Fruit fly (Drosophila melanogaster) whole organism, wandering third instar larva: ENCODE measurements around the gene Ask1.

Experiments
- Abd-B ChIP-seq: fragments of >200 bp; optimal IDR thresholded peaks from 2 replicates; lab custom pipeline; 2017; ENCODE audit warnings: missing biosample characterization, missing genetic modification characterization
- CG32264 ChIP-seq: fragments of 200-800 bp; sonication (Bioruptor generic); optimal IDR thresholded peaks from 2 replicates; lab custom pipeline; 2016; ENCODE audit warnings: missing biosample characterization, missing genetic modification characterization
- CG9705 ChIP-seq: fragments of 200-800 bp; sonication (Bioruptor generic); optimal IDR thresholded peaks from 2 replicates; lab custom pipeline; 2018; ENCODE audit warnings: missing biosample characterization, mild to moderate bottlenecking, missing genetic modification characterization
- CrebA ChIP-seq: fragments of 200-800 bp; sonication (Bioruptor generic); optimal IDR thresholded peaks from 2 replicates; lab custom pipeline; 2016; ENCODE audit warnings: missing biosample characterization, mild to moderate bottlenecking, missing genetic modification characterization, borderline replicate concordance
- Dfd ChIP-seq: fragments of >200 bp; optimal IDR thresholded peaks from 2 replicates; lab custom pipeline; 2017; ENCODE audit warnings: missing biosample characterization, missing genetic modification characterization
- Dif ChIP-seq: fragments of 200-275, 200-300 bp; sonication (Bioruptor generic); optimal IDR thresholded peaks from 2 replicates; lab custom pipeline; 2018; ENCODE audit warnings: missing biosample characterization, missing genetic modification characterization; ENCODE audit not compliant: partially characterized antibody
- GATAd ChIP-seq: sonication (Bioruptor generic); optimal IDR thresholded peaks from 2 replicates; lab custom pipeline; 2016; ENCODE audit warnings: missing biosample characterization, missing genetic modification characterization
- HLH106 ChIP-seq: fragments of 200-800 bp; optimal IDR thresholded peaks from 3 replicates; lab custom pipeline; 2019; ENCODE audit warnings: missing biosample characterization, mild to moderate bottlenecking, missing genetic modification characterization, moderate library complexity
- Hnf4 ChIP-seq: fragments of 200-800 bp; sonication (Bioruptor generic); optimal IDR thresholded peaks from 2 replicates; lab custom pipeline; 2016; ENCODE audit warnings: missing biosample characterization, mild to moderate bottlenecking, missing genetic modification characterization
- Hr78 ChIP-seq: fragments of >200 bp; optimal IDR thresholded peaks from 2 replicates; lab custom pipeline; 2017; ENCODE audit warnings: missing biosample characterization, missing genetic modification characterization
- Hr83 ChIP-seq: fragments of 200-300 bp; sonication (Bioruptor generic); optimal IDR thresholded peaks from 2 replicates; lab custom pipeline; 2016; ENCODE audit warnings: missing biosample characterization, mild to moderate bottlenecking, missing genetic modification characterization, moderate library complexity; ENCODE audit not compliant: poor library complexity, severe bottlenecking
- Jra ChIP-seq: sonication (Bioruptor generic); optimal IDR thresholded peaks from 2 replicates; lab custom pipeline; 2016; ENCODE audit warnings: missing biosample characterization, missing genetic modification characterization
- Mio ChIP-seq: sonication (Bioruptor generic); optimal IDR thresholded peaks from 2 replicates; lab custom pipeline; 2016; ENCODE audit warnings: missing biosample characterization, missing genetic modification characterization
- Myc ChIP-seq: fragments of >200 bp; optimal IDR thresholded peaks from 2 replicates; lab custom pipeline; 2017
- N ChIP-seq: fragments of >200 bp; optimal IDR thresholded peaks from 2 replicates; lab custom pipeline; 2018; ENCODE audit warnings: missing biosample characterization, missing external identifiers, missing genetic modification characterization
- OdsH ChIP-seq: fragments of 200-800 bp; sonication (Bioruptor generic); optimal IDR thresholded peaks from 2 replicates; lab custom pipeline; 2016; ENCODE audit warnings: missing biosample characterization, mild to moderate bottlenecking, missing genetic modification characterization
- Rel ChIP-seq, 2 experiments: fragments of 200-800 bp; sonication (Bioruptor generic) in 1 of 2; optimal IDR thresholded peaks; 2 replicates in 1 of 2; 3 replicates in 1 of 2; lab custom pipeline; 2016 to 2019; ENCODE audit warnings: mild to moderate bottlenecking in 2 of 2, missing biosample characterization in 2 of 2, missing genetic modification characterization in 2 of 2, moderate library complexity in 1 of 2
- Sp1 ChIP-seq: fragments of 200-800 bp; sonication (Bioruptor generic); optimal IDR thresholded peaks from 3 replicates; lab custom pipeline; 2019; ENCODE audit warnings: missing biosample characterization, mild to moderate bottlenecking, missing genetic modification characterization, moderate library complexity
- Vsx2 ChIP-seq: fragments of 200-300, 225-300 bp; sonication (Bioruptor generic); optimal IDR thresholded peaks from 2 replicates; lab custom pipeline; 2018; ENCODE audit warnings: missing biosample characterization, missing genetic modification characterization; ENCODE audit not compliant: partially characterized antibody
- br ChIP-seq: fragments of 200-800 bp; sonication (Bioruptor generic); optimal IDR thresholded peaks from 2 replicates; lab custom pipeline; 2016; ENCODE audit warnings: missing biosample characterization, missing genetic modification characterization
- brk ChIP-seq: fragments of 200-800 bp; sonication (Bioruptor generic); optimal IDR thresholded peaks from 2 replicates; lab custom pipeline; 2016; ENCODE audit warnings: missing biosample characterization, mild to moderate bottlenecking, missing genetic modification characterization
- dl ChIP-seq, 2 experiments: fragments of 175-275, 200-275 bp in 1 of 2; fragments of 200-275 bp in 1 of 2; sonication (Bioruptor generic); optimal IDR thresholded peaks; lab custom pipeline; 2018; ENCODE audit warnings: mild to moderate bottlenecking in 2 of 2, missing biosample characterization in 2 of 2, missing genetic modification characterization in 2 of 2, moderate library complexity in 2 of 2; ENCODE audit not compliant: partially characterized antibody in 2 of 2, insufficient read depth in 1 of 2
- dmrt93B ChIP-seq: fragments of 200-800 bp; sonication (Bioruptor generic); optimal IDR thresholded peaks from 2 replicates; lab custom pipeline; 2018; ENCODE audit warnings: missing biosample characterization, mild to moderate bottlenecking, missing genetic modification characterization
- dsf ChIP-seq: sonication (Bioruptor generic); optimal IDR thresholded peaks from 2 replicates; lab custom pipeline; 2016; ENCODE audit warnings: missing biosample characterization, missing genetic modification characterization, borderline replicate concordance
- ey ChIP-seq: fragments of 200-800 bp; sonication (Bioruptor generic); optimal IDR thresholded peaks from 2 replicates; lab custom pipeline; 2016; ENCODE audit warnings: missing biosample characterization, missing genetic modification characterization
- foxo ChIP-seq, 2 experiments: fragments of 200-800 bp; sonication (Bioruptor generic); optimal IDR thresholded peaks; 2 replicates in 1 of 2; 3 replicates in 1 of 2; lab custom pipeline; 2016 to 2017; ENCODE audit warnings: missing biosample characterization in 2 of 2, missing genetic modification characterization in 2 of 2
- fru ChIP-seq: fragments of 200-800 bp; sonication (Bioruptor generic); optimal IDR thresholded peaks from 3 replicates; lab custom pipeline; 2016; ENCODE audit warnings: missing biosample characterization, mild to moderate bottlenecking, missing genetic modification characterization
- h ChIP-seq: fragments of 200-800 bp; sonication (Bioruptor generic); optimal IDR thresholded peaks from 3 replicates; lab custom pipeline; 2016; ENCODE audit warnings: missing biosample characterization, mild to moderate bottlenecking, missing genetic modification characterization
- jim ChIP-seq: fragments of 175-275, 200-325 bp; sonication (Bioruptor generic); optimal IDR thresholded peaks from 2 replicates; lab custom pipeline; 2016; ENCODE audit warnings: missing biosample characterization, mild to moderate bottlenecking, missing genetic modification characterization
- lola ChIP-seq: fragments of >200 bp; optimal IDR thresholded peaks from 2 replicates; lab custom pipeline; 2017; ENCODE audit warnings: missing biosample characterization, missing genetic modification characterization
- pan ChIP-seq: fragments of >200 bp; optimal IDR thresholded peaks from 2 replicates; lab custom pipeline; 2017
- psq ChIP-seq: fragments of 200-800 bp; sonication (Bioruptor generic); optimal IDR thresholded peaks from 3 replicates; lab custom pipeline; 2017; ENCODE audit warnings: missing biosample characterization, mild to moderate bottlenecking, missing genetic modification characterization, moderate library complexity
- rgr ChIP-seq: fragments of 200-800 bp; sonication (Bioruptor generic); optimal IDR thresholded peaks from 3 replicates; lab custom pipeline; 2016; ENCODE audit warnings: missing biosample characterization, mild to moderate bottlenecking, missing genetic modification characterization
- sage ChIP-seq: fragments of 200-800 bp; sonication (Bioruptor generic); optimal IDR thresholded peaks from 2 replicates; lab custom pipeline; 2016; ENCODE audit warnings: missing biosample characterization, mild to moderate bottlenecking, missing genetic modification characterization
- sv ChIP-seq: fragments of 200-800 bp; sonication (Bioruptor generic); optimal IDR thresholded peaks from 3 replicates; lab custom pipeline; 2016; ENCODE audit warnings: missing biosample characterization, missing genetic modification characterization
- tai ChIP-seq: sonication (Bioruptor generic); optimal IDR thresholded peaks from 2 replicates; lab custom pipeline; 2016; ENCODE audit warnings: missing biosample characterization, missing genetic modification characterization
- usp ChIP-seq: fragments of >200 bp; optimal IDR thresholded peaks from 2 replicates; lab custom pipeline; 2017; ENCODE audit warnings: missing biosample characterization, missing genetic modification characterization
- woc ChIP-seq: sonication (Bioruptor generic); optimal IDR thresholded peaks from 2 replicates; lab custom pipeline; 2016; ENCODE audit warnings: missing biosample characterization, mild to moderate bottlenecking, missing genetic modification characterization

Gene Ask1

dm6 chr3R:19840545-19840944 lies 39.0 kb upstream of the Ask1 start, which contains the start of gene CG31459:
Gene CG31459, plus strand, starts transcription at chr3R:19840845.
- TF ChIP-seq Dif (GFP tag; lab: Kevin White, UChicago) (no peak), N (GFP tag; lab: Kevin White, UChicago) (no peak), Dfd (GFP tag; lab: Kevin White, UChicago) (no peak), brk (no peak), dsf (no peak), ey (GFP tag; lab: Kevin White, UChicago) (no peak), Abd-B (no peak), sv (GFP tag; lab: Kevin White, UChicago) (no peak), dl (GFP tag; optimal IDR thresholded peaks at IDR 0.05; lab: Kevin White, UChicago; ENCODE audit: insufficient read depth in 1 of 2, partially characterized antibody in 2 of 2) (no peak), Jra (no peak), Hr83 (GFP tag; lab: Kevin White, UChicago) (no peak), sage (GFP tag; lab: Kevin White, UChicago) (no peak)

- no peak for TF ChIP-seq HLH106 (tag; lab: Kevin White, UChicago)
- TF ChIP-seq CG9705 (GFP tag; lab: Kevin White, UChicago): no peak
- TF ChIP-seq usp (GFP tag; lab: Kevin White, UChicago): no peak
- TF ChIP-seq foxo (GFP tag; optimal IDR thresholded peaks at IDR 0.05; lab: Kevin White, UChicago): no peak
- no peak for TF ChIP-seq dl (GFP tag; optimal IDR thresholded peaks at IDR 0.05; lab: Kevin White, UChicago; ENCODE audit: insufficient read depth in 1 of 2, partially characterized antibody in 2 of 2)
- no peak for TF ChIP-seq fru (GFP tag; lab: Kevin White, UChicago)
- TF ChIP-seq GATAd (GFP tag; lab: Kevin White, UChicago): no peak
- TF ChIP-seq Hr83 (GFP tag; lab: Kevin White, UChicago): no peak
These were observed 35.6 kb upstream of the Ask1 start for dm6 chr3R:19843888-19844287.

- TF ChIP-seq foxo (GFP tag; optimal IDR thresholded peaks at IDR 0.05; lab: Kevin White, UChicago) (no peak), Myc (lab: Kevin White, UChicago) (no peak), Vsx2 (GFP tag; lab: Kevin White, UChicago) (no peak), woc (GFP tag; lab: Kevin White, UChicago) (peak; percentile 37), Sp1 (no peak), CG32264 (GFP tag; lab: Kevin White, UChicago) (no peak), Jra (no peak), pan (lab: Kevin White, UChicago) (no peak), fru (GFP tag; lab: Kevin White, UChicago) (peak; percentile 58), Dif (GFP tag; lab: Kevin White, UChicago) (no peak), tai (peak; percentile 72), dsf (no peak), usp (GFP tag; lab: Kevin White, UChicago) (no peak), ey (GFP tag; lab: Kevin White, UChicago) (peak; percentile 50), br (peak; percentile 59), CG9705 (GFP tag; lab: Kevin White, UChicago) (peak; percentile 28), Hr78 (GFP tag; lab: Kevin White, UChicago) (no peak), Hr83 (GFP tag; lab: Kevin White, UChicago) (no peak), brk (no peak), dl (GFP tag; optimal IDR thresholded peaks at IDR 0.05; lab: Kevin White, UChicago; ENCODE audit: insufficient read depth in 1 of 2, partially characterized antibody in 2 of 2) (no peak), h (GFP tag; lab: Kevin White, UChicago) (peak; percentile 62), Mio (no peak), dmrt93B (peak; percentile 45), HLH106 (tag; lab: Kevin White, UChicago) (no peak), N (GFP tag; lab: Kevin White, UChicago) (no peak), Abd-B (no peak), OdsH (GFP tag; lab: Kevin White, UChicago) (peak; percentile 7), sage (GFP tag; lab: Kevin White, UChicago) (peak; percentile 9), rgr (GFP tag; lab: Kevin White, UChicago) (peak; percentile 65), psq (peak; percentile 42), Dfd (GFP tag; lab: Kevin White, UChicago) (no peak), CrebA (GFP tag; lab: Kevin White, UChicago) (no peak), Rel (GFP tag; optimal IDR thresholded peaks at IDR 0.05; lab: Kevin White, UChicago) (no peak), Rel (tag; optimal IDR thresholded peaks at IDR 0.05; lab: Kevin White, UChicago) (no peak), GATAd (GFP tag; lab: Kevin White, UChicago) (no peak), sv (GFP tag; lab: Kevin White, UChicago) (peak; percentile 40), Hnf4 (GFP tag; lab: Kevin White, UChicago) (peak; percentile 66), jim (GFP tag; lab: Kevin White, UChicago) (no peak), lola (GFP tag; lab: Kevin White, UChicago) (no peak)
These were observed 32.5 kb upstream of the Ask1 start, which contains the start of gene MICU3 for dm6 chr3R:19846870-19847590. Gene MICU3, plus strand, starts transcription at chr3R:19847311.
